Fruit fly (Drosophila melanogaster) whole organism, adult: Measurements from ENCODE around the gene CG45105.

Experiments used
- CG11617 ChIP-seq: fragments of 200-800 bp; sonication (Bioruptor generic); optimal IDR thresholded peaks from 2 replicates; lab custom pipeline; 2017; ENCODE audit warnings: mild to moderate bottlenecking, missing biosample characterization, missing genetic modification reagents, missing genetic modification characterization
- CG12768 ChIP-seq: fragments of 200-800 bp; sonication (Bioruptor generic); optimal IDR thresholded peaks from 2 replicates; lab custom pipeline; 2017; ENCODE audit warnings: missing biosample characterization, missing genetic modification characterization, mild to moderate bottlenecking, moderate library complexity, missing genetic modification reagents
- CG14711 ChIP-seq: fragments of 200-800 bp; sonication (Bioruptor generic); optimal IDR thresholded peaks from 2 replicates; lab custom pipeline; 2018; ENCODE audit warnings: missing biosample characterization, mild to moderate bottlenecking, missing genetic modification characterization, moderate library complexity
- CG1620 ChIP-seq: fragments of 200-800 bp; sonication (Bioruptor generic); optimal IDR thresholded peaks from 2 replicates; lab custom pipeline; 2016; ENCODE audit warnings: missing biosample characterization, missing genetic modification characterization
- CG33017 ChIP-seq: fragments of 200-800 bp; sonication (Bioruptor generic); optimal IDR thresholded peaks from 2 replicates; lab custom pipeline; 2018; ENCODE audit warnings: missing biosample characterization, mild to moderate bottlenecking, missing genetic modification characterization, moderate library complexity
- CG5204 ChIP-seq: fragments of 200-800 bp; sonication (Bioruptor generic); optimal IDR thresholded peaks from 2 replicates; lab custom pipeline; 2016; ENCODE audit warnings: missing biosample characterization, missing genetic modification characterization
- CG7045 ChIP-seq: fragments of 200-800 bp; sonication (Bioruptor generic); optimal IDR thresholded peaks from 2 replicates; lab custom pipeline; 2017; ENCODE audit warnings: missing biosample characterization, mild to moderate bottlenecking, missing genetic modification characterization
- CG7101 ChIP-seq: fragments of 200-800 bp; sonication (Bioruptor generic); optimal IDR thresholded peaks from 2 replicates; lab custom pipeline; 2018; ENCODE audit warnings: missing biosample characterization, mild to moderate bottlenecking, missing genetic modification characterization, moderate library complexity
- Clk ChIP-seq: fragments of 200-800 bp; sonication (Bioruptor generic); optimal IDR thresholded peaks from 2 replicates; lab custom pipeline; 2017; ENCODE audit warnings: missing biosample characterization, missing genetic modification characterization
- Crg-1 ChIP-seq: fragments of 200-800 bp; sonication (Bioruptor generic); optimal IDR thresholded peaks from 2 replicates; lab custom pipeline; 2016; ENCODE audit warnings: missing biosample characterization, missing genetic modification characterization
- Hr96 ChIP-seq: fragments of 200-800 bp; sonication (Bioruptor generic); optimal IDR thresholded peaks from 2 replicates; lab custom pipeline; 2016; ENCODE audit warnings: missing biosample characterization, missing genetic modification characterization
- Mnt ChIP-seq: fragments of 200-800 bp; sonication (Bioruptor generic); optimal IDR thresholded peaks from 2 replicates; lab custom pipeline; 2016; ENCODE audit warnings: missing biosample characterization, mild to moderate bottlenecking, missing genetic modification characterization
- bab1 ChIP-seq: fragments of 200-800 bp; sonication (Bioruptor generic); optimal IDR thresholded peaks from 3 replicates; lab custom pipeline; 2019; ENCODE audit warnings: missing biosample characterization, mild to moderate bottlenecking, missing genetic modification characterization, moderate library complexity
- cic ChIP-seq: fragments of 200-800 bp; sonication (Bioruptor generic); optimal IDR thresholded peaks from 2 replicates; lab custom pipeline; 2017; ENCODE audit warnings: missing biosample characterization, mild to moderate bottlenecking, missing genetic modification characterization, moderate library complexity
- cnc ChIP-seq, 2 experiments: fragments of >200 bp; optimal IDR thresholded peaks; 2 replicates each; lab custom pipeline; 2017
- kay ChIP-seq: fragments of 200-800 bp; sonication (Bioruptor generic); peaks from one replicate; lab custom pipeline; 2016; ENCODE audit warnings: missing biosample characterization, missing genetic modification characterization, borderline replicate concordance
- ovo ChIP-seq: fragments of 200-800 bp; sonication (Bioruptor generic); optimal IDR thresholded peaks from 2 replicates; lab custom pipeline; 2016; ENCODE audit warnings: missing biosample characterization, missing genetic modification characterization
- pad ChIP-seq: fragments of 200-800 bp; sonication (Bioruptor generic); optimal IDR thresholded peaks from 3 replicates; lab custom pipeline; 2017; ENCODE audit warnings: missing biosample characterization, missing genetic modification characterization, mild to moderate bottlenecking, moderate library complexity, missing genetic modification reagents
- tj ChIP-seq: fragments of 200-800 bp; sonication (Bioruptor generic); optimal IDR thresholded peaks from 3 replicates; lab custom pipeline; 2017; ENCODE audit warnings: missing biosample characterization, mild to moderate bottlenecking, missing genetic modification characterization, moderate library complexity
- toe ChIP-seq: fragments of 200-800 bp; sonication (Bioruptor generic); optimal IDR thresholded peaks from 2 replicates; lab custom pipeline; 2016; ENCODE audit warnings: missing biosample characterization, missing genetic modification characterization

Gene CG45105

DNA sequence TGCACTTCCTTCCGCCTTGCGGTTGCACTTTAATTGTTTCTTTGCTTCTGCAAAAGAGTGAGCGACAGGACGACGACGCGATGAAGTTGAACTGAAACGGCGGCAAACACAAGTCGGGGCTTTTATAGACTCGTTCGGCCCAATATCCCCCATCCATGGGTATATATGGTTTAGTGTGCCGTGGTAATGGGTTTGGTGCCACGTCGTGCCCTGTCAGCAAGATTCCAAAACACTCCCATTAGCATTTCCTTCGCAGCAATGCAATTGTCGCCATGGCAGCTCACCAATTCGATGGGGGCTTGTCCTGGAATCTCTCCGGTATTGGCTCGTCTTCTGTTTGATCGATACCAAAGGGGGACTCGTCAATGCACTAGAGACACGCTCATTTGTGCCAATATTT lies at the start of gene CG45105:
Gene CG45105 (minus strand): TSS at position 101 of the 400 bp plus-strand sequence.
- TF ChIP-seq CG1620 (GFP tag; lab: Kevin White, UChicago) (no peak), cic (GFP tag; lab: Kevin White, UChicago) (no peak), ovo (no peak), pad (no peak), CG5204 (GFP tag; lab: Kevin White, UChicago) (no peak), CG7045 (GFP tag; lab: Kevin White, UChicago) (no peak), CG33017 (tag; lab: Kevin White, UChicago) (no peak), CG11617 (no peak)

DNA sequence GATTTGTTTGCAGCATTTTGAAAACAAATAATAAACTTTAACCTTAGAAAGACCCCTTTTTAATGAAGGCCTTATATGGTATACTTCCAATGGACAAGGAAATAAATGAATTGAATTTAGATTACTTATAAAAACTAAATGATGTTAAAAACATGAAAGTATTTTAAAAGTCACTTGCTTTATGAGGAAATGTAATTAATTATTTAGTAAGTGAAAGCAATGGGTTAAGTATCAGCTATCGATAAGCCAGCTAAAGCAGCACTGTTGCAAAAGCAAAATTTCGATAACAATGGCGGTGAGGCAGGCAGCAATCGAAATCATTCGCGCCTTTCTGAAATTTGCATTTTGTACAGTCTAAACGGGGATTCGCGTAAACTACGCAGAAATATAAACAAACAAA lies 47.4 kb upstream of the CG45105 start, which contains the start of the genes CG32856 and Rbf2:
Gene CG32856 (minus strand): TSS at position 183 of the 400 bp plus-strand sequence.
Gene Rbf2 (plus strand): TSS at position 278 of the 400 bp plus-strand sequence.
- TF ChIP-seq cic (GFP tag; lab: Kevin White, UChicago) (peak; percentile 31), Clk (no peak), cnc (optimal IDR thresholded peaks at IDR 0.05; lab: Kevin White, UChicago) (no peak), Mnt (GFP tag; lab: Kevin White, UChicago) (peak; percentile 64), CG7101 (tag; lab: Kevin White, UChicago) (peak; percentile 95), bab1 (peak; percentile 92), CG7045 (GFP tag; lab: Kevin White, UChicago) (peak; percentile 71), CG11617 (peak; percentile 87), ovo (peak; percentile 73), Crg-1 (GFP tag; lab: Kevin White, UChicago) (peak; percentile 70), CG12768 (peak; percentile 28), CG5204 (GFP tag; lab: Kevin White, UChicago) (no peak), CG14711 (tag; lab: Kevin White, UChicago) (peak; percentile 60), CG33017 (tag; lab: Kevin White, UChicago) (peak; percentile 94), CG1620 (GFP tag; lab: Kevin White, UChicago) (peak; percentile 94), kay (GFP tag; lab: Kevin White, UChicago) (no peak), tj (GFP tag; lab: Kevin White, UChicago) (peak; percentile 64), Hr96 (GFP tag; lab: Kevin White, UChicago) (peak; percentile 85), pad (peak; percentile 2), toe (GFP tag; lab: Kevin White, UChicago) (peak; percentile 72)

DNA sequence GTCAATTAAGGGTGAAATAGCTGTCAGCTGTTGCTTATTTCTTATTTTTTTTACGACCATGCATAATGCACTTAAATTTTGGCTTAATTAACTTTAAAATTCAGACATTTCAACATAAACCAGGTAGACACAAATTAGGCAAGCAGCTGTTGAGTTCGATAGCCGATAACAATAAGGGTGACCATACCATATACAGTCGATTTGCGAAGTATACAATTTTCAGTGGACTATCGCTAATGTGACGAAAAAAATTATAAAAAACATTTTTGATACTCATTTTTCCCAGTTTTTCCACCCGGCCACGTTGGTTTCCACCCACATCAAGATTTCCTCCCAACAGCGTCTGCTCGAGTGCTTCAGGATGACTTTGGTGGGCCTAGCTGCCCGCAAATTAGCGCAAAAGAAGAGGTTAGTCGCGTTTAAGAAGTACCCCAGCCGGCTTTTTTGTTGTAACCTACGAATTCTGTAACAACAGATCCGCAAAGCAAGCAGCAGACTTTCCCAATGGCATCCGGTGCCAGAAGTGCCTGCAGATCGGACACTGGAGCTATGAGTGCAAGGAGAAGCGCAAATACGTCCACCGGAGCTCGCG lies 46.0 kb upstream of the CG45105 start, which contains the start of the genes CG4287 and CG5516:
Gene CG4287 (minus strand): TSS at position 178 of the 592 bp plus-strand sequence.
Gene CG5516 (plus strand): TSS at position 195 of the 592 bp plus-strand sequence.
- TF ChIP-seq toe (GFP tag; lab: Kevin White, UChicago) (no peak), CG33017 (tag; lab: Kevin White, UChicago) (no peak), Crg-1 (GFP tag; lab: Kevin White, UChicago) (no peak), CG7045 (GFP tag; lab: Kevin White, UChicago) (no peak), tj (GFP tag; lab: Kevin White, UChicago) (peak; percentile 78), Hr96 (GFP tag; lab: Kevin White, UChicago) (no peak), CG11617 (peak; percentile 42), kay (GFP tag; lab: Kevin White, UChicago) (no peak), CG7101 (tag; lab: Kevin White, UChicago) (peak; percentile 12), CG1620 (GFP tag; lab: Kevin White, UChicago) (no peak), cic (GFP tag; lab: Kevin White, UChicago) (no peak), Mnt (GFP tag; lab: Kevin White, UChicago) (peak; percentile 31), ovo (no peak), CG14711 (tag; lab: Kevin White, UChicago) (peak; percentile 43), bab1 (peak; percentile 59)

DNA sequence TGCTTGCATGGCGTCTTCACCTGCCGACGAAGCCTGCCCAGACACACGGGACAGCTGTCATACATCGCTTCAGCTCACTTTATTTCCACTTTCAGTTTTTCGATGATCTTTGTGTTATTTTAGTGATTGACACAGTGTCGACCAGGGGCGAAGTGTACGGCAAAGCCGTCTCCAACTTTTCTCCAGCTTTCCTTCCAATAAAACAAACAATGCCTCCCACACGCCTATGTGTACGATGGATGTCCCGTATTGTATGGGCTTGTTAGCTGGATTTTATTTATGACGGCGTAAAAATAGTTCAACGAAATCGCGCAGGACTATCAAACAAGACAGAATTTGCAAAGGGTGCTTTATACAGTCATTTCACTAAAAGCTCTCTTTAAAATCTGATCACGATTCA lies 33.0 kb upstream of the CG45105 start, which contains the start of the genes CG31088 and CG46383:
Gene CG31088 (minus strand): TSS at position 101 of the 400 bp plus-strand sequence.
Gene CG46383 (minus strand): TSS at position 101 of the 400 bp plus-strand sequence.
- no peak for TF ChIP-seq ovo
- TF ChIP-seq CG7045 (GFP tag; lab: Kevin White, UChicago) = no peak
- TF ChIP-seq kay (GFP tag; lab: Kevin White, UChicago) = no peak
- TF ChIP-seq Clk = no peak
- no peak for TF ChIP-seq CG1620 (GFP tag; lab: Kevin White, UChicago)
- no peak for TF ChIP-seq pad
- TF ChIP-seq CG14711 (tag; lab: Kevin White, UChicago) = no peak
- TF ChIP-seq Crg-1 (GFP tag; lab: Kevin White, UChicago) = no peak

DNA sequence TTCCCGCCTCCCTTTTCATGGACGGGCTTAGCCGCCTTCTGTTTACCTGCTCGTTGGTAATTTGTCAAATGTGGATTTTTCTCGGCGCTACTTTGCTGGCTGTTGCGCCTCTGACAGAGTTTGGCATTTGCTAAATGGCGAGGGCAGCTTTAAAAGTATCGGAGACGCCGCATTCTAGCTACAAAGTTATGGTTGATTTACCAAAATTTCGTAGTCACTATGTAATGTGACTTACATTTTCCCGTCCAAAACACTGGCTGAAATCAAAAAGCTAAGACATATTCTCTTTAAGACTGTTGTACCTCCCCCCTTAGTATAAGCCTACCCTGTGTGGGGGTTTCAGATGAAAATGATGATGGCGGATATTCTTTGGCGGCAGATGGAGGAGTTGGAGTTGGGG lies 29.8 kb upstream of the CG45105 start:
- TF ChIP-seq Crg-1 (GFP tag; lab: Kevin White, UChicago) (no peak), cic (GFP tag; lab: Kevin White, UChicago) (no peak), CG7045 (GFP tag; lab: Kevin White, UChicago) (no peak), toe (GFP tag; lab: Kevin White, UChicago) (no peak), pad (no peak), CG12768 (no peak), CG14711 (tag; lab: Kevin White, UChicago) (no peak), Hr96 (GFP tag; lab: Kevin White, UChicago) (no peak), CG1620 (GFP tag; lab: Kevin White, UChicago) (no peak), CG11617 (no peak), bab1 (no peak), Clk (no peak), cnc (optimal IDR thresholded peaks at IDR 0.05; lab: Kevin White, UChicago) (no peak), kay (GFP tag; lab: Kevin White, UChicago) (no peak), CG33017 (tag; lab: Kevin White, UChicago) (no peak), tj (GFP tag; lab: Kevin White, UChicago) (no peak), CG7101 (tag; lab: Kevin White, UChicago) (no peak), ovo (no peak), Mnt (GFP tag; lab: Kevin White, UChicago) (no peak), CG5204 (GFP tag; lab: Kevin White, UChicago) (no peak)
